Fruit fly (Drosophila melanogaster): ENCODE measurements around the gene aly.

DNA sequence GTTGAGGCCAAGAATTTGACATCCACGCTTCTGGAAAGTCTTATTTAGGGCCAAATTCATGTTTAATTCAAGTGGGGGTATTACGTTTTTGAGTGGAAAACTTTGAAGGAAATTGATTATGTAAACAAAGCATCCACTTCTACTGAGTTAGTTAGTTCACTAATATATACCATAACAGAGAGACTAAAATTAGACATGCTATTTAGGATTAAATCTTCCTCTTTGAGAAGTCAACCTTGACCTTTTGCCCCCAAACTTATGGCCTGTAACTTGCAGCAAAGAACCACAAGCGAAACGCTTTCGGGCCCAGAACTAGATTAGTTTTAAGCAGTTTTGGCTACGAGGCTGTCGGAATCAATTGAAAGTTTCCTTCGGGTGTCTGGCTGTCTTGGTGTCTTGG lies 9.2 kb downstream of the aly start, which contains the start of gene CG32487:
- TF ChIP-seq Fer1 (GFP tag; optimal IDR thresholded peaks at IDR 0.05) (no peak), ttk (GFP tag; IDR thresholded peaks at IDR 0.05) (no peak), Oaz (GFP tag; IDR thresholded peaks at IDR 0.05) (no peak), C15 (GFP tag; IDR thresholded peaks at IDR 0.05) (no peak), dm (GFP tag; optimal IDR thresholded peaks at IDR 0.05) (no peak), CG10147 (GFP tag; optimal IDR thresholded peaks at IDR 0.05) (no peak), CG16815 (GFP tag; optimal IDR thresholded peaks at IDR 0.05) (no peak), CG4854 (GFP tag; optimal IDR thresholded peaks at IDR 0.05) (no peak)

Measured in whole organism, embryonic.